Worm (Caenorhabditis elegans): Measurements from ENCODE around the gene scc-3.

The scc-3 gene

DNA sequence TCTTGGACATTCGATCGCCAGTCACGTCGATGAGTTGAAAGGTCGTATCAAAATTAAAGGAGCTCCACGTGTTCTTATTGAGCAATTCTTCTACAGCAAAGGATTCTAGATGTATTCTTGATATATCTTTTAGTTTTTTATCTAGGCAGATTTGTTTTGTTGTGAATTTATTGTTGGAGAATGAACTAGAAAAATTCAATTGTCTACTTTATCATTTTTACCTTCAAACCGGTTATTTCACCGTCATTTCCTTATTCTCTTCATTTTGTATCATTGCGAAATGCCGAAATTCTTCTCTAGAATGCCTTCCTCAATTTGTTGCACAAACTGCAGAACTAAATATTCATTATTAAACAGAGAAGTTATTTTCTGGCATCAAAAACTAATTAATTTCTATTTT lies 34.5 kb upstream of the scc-3 start, which contains the start of gene R11D1.10:
Gene R11D1.10, plus strand, starts transcription at position 301 of the 400 bp plus-strand sequence.
- TF ChIP-seq nhr-237 (tag; optimal IDR thresholded peaks at IDR 0.05): no peak
- no peak for TF ChIP-seq mab-5 (tag; optimal IDR thresholded peaks at IDR 0.05)
- no peak for TF ChIP-seq unc-62 (GFP tag; optimal IDR thresholded peaks at IDR 0.05)
- TF ChIP-seq egl-27 (tag; optimal IDR thresholded peaks at IDR 0.05): no peak
- TF ChIP-seq sma-9 (GFP tag; optimal IDR thresholded peaks at IDR 0.05): no peak
- TF ChIP-seq sma-9 (tag; optimal IDR thresholded peaks at IDR 0.05): no peak
- TF ChIP-seq fos-1 (tag; optimal IDR thresholded peaks at IDR 0.05): no peak
- TF ChIP-seq nhr-25 (tag; optimal IDR thresholded peaks at IDR 0.05): no peak
- TF ChIP-seq ceh-82 (tag; optimal IDR thresholded peaks at IDR 0.05): no peak
- no peak for TF ChIP-seq lin-13 (GFP tag; optimal IDR thresholded peaks at IDR 0.05)

DNA sequence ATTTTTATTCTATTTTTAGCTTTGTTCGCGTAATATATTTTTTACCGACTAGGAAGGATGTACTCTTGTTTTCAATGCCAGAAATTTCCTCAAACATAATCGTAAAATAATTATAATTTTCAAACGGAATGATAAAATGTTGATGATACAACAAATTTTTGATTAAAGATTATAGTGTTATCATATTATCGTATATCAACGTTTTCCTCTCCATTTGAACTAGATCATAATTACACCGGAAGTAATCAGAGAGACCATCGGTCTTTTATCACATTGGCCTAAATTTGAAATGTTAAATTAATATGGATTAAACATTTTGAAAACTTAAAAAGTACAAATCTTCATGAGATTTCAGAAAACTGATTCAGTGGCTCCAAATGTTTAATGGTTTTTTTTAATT lies 31.0 kb upstream of the scc-3 start:
- TF ChIP-seq blmp-1 (tag; optimal IDR thresholded peaks at IDR 0.05; ENCODE audit: insufficient read depth) (no peak), fos-1 (tag; optimal IDR thresholded peaks at IDR 0.05) (peak; percentile 62), lin-13 (GFP tag; optimal IDR thresholded peaks at IDR 0.05) (no peak), sma-9 (GFP tag; optimal IDR thresholded peaks at IDR 0.05) (peak; percentile 46), sma-9 (tag; optimal IDR thresholded peaks at IDR 0.05) (no peak), crh-2 (tag; optimal IDR thresholded peaks at IDR 0.05) (peak; percentile 18)

DNA sequence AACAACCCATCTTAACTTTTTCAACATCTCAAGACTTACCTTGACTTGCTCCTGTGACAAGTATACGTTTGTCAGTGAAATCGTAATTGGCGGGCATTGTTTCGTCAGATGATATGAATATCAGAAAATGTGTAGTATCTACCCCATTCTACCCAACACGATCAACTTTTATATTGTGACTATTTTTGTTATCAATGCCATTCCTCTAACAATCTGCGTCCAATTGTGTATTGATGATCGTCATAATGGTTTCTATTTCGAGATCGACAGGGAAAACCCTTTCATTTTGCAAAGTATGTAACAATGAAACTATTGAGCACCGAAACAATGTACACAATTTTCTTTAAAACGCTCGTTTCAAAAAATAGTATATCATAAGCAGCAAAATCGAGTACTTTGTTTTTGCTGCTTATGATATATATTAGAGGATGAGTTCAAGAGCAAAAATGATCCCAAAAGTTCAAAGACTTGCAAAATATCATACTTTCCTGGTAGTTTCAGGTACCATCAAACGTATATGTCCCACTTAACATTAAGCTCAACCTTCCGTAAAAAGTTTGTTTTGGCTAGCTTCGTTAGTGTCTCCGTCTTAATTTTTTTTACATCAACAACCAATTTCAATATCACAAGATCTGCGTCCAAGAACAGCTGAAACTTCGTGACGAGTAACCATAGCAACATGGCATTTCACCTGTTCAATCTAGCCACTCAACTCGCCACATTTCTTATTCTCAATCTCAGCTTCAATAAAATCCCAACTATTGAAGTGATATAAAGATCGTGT lies 30.1 kb upstream of the scc-3 start, which contains the start of the genes dhs-21 and xbx-9:
Gene dhs-21, minus strand, starts transcription at position 181 of the 784 bp plus-strand sequence.
Gene xbx-9, plus strand, starts transcription at position 734 of the 784 bp plus-strand sequence.
- TF ChIP-seq skn-1 (tag; optimal IDR thresholded peaks at IDR 0.05): no peak
- TF ChIP-seq nhr-129 (tag; optimal IDR thresholded peaks at IDR 0.05): peak; percentile 87
- peak; percentile 11 for TF ChIP-seq sma-3 (GFP tag; optimal IDR thresholded peaks at IDR 0.05)
- TF ChIP-seq sma-9 (GFP tag; optimal IDR thresholded peaks at IDR 0.05): peak; percentile 50
- no peak for TF ChIP-seq sma-9 (tag; optimal IDR thresholded peaks at IDR 0.05)
- TF ChIP-seq fos-1 (tag; optimal IDR thresholded peaks at IDR 0.05): peak; percentile 59
- no peak for TF ChIP-seq Y55F3AM.14 (GFP tag; optimal IDR thresholded peaks at IDR 0.05)

DNA sequence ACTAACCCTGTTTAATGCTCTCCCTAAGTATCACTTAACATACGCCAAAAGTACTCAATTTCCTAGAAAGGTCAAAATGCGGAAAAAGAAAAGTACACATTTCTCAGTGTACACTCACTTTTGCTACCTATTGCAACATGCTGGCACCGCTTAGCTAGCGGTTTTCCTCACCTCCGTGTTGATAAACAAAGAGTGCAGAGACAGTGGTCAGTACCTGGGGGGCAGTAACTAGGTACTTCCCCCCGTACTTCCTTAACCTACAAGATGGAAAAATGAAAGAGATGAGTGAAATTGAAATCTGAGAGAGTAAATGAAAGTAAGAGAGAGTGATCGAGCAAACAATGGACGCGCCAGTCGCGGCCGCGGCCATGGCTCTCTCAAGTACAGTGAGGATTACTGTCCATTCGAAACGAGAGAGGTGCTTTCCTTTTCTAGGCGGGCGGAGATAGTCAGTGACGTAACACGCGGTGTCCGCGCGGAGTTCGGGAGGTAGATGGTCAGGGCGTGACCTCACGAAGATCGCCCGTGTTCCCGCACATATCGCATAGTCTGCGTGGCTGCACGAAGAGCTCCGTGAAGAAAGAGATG lies 27.5 kb upstream of the scc-3 start, which contains the start of gene cky-1:
Gene cky-1, plus strand, starts transcription at position 538 of the 588 bp plus-strand sequence.
- TF ChIP-seq unc-55 (GFP tag; optimal IDR thresholded peaks at IDR 0.05) (no peak), peb-1 (tag; optimal IDR thresholded peaks at IDR 0.05) (peak; percentile 71)

ce11 chrV:12741684-12742083 lies 22.1 kb upstream of the scc-3 start, which contains the start of gene hrg-7:
TSS of gene hrg-7 (plus strand) at chrV:12742041.
- TF ChIP-seq nhr-77 (tag; optimal IDR thresholded peaks at IDR 0.05): no peak
- TF ChIP-seq aly-2 (tag; optimal IDR thresholded peaks at IDR 0.05): no peak
- TF ChIP-seq elt-1 (tag; optimal IDR thresholded peaks at IDR 0.05): no peak
- peak; percentile 8 for TF ChIP-seq gmeb-1 (tag; optimal IDR thresholded peaks at IDR 0.05)
- no peak for TF ChIP-seq lin-13 (GFP tag; optimal IDR thresholded peaks at IDR 0.05)
- TF ChIP-seq ceh-82 (tag; optimal IDR thresholded peaks at IDR 0.05): no peak
- TF ChIP-seq crh-2 (tag; optimal IDR thresholded peaks at IDR 0.05): peak; percentile 70
- TF ChIP-seq mdl-1 (tag; optimal IDR thresholded peaks at IDR 0.05): no peak
- TF ChIP-seq sma-3 (GFP tag; optimal IDR thresholded peaks at IDR 0.05): no peak
- TF ChIP-seq sma-9 (GFP tag; optimal IDR thresholded peaks at IDR 0.05): peak; percentile 54
- no peak for TF ChIP-seq sma-9 (tag; optimal IDR thresholded peaks at IDR 0.05)
- no peak for TF ChIP-seq nhr-11 (tag; optimal IDR thresholded peaks at IDR 0.05)
- no peak for TF ChIP-seq mbf-1 (tag; optimal IDR thresholded peaks at IDR 0.05)
- no peak for TF ChIP-seq peb-1 (tag; optimal IDR thresholded peaks at IDR 0.05)
- TF ChIP-seq unc-55 (GFP tag; optimal IDR thresholded peaks at IDR 0.05): no peak
- peak; percentile 96 for TF ChIP-seq nhr-129 (tag; optimal IDR thresholded peaks at IDR 0.05)
- TF ChIP-seq fos-1 (tag; optimal IDR thresholded peaks at IDR 0.05): peak; percentile 82
- TF ChIP-seq snpc-4 (tag; optimal IDR thresholded peaks at IDR 0.05): no peak

- TF ChIP-seq crh-2 (tag; optimal IDR thresholded peaks at IDR 0.05) (no peak), nhr-11 (tag; optimal IDR thresholded peaks at IDR 0.05) (no peak), C34F6.9 (tag; optimal IDR thresholded peaks at IDR 0.05) (no peak), unc-62 (GFP tag; optimal IDR thresholded peaks at IDR 0.05) (no peak), ztf-4 (tag; optimal IDR thresholded peaks at IDR 0.05) (no peak), nhr-129 (tag; optimal IDR thresholded peaks at IDR 0.05) (no peak), snpc-4 (tag; optimal IDR thresholded peaks at IDR 0.05) (no peak), nhr-12 (tag; optimal IDR thresholded peaks at IDR 0.05) (no peak), R02D3.7 (tag; optimal IDR thresholded peaks at IDR 0.05) (no peak), nhr-25 (tag; optimal IDR thresholded peaks at IDR 0.05) (no peak), blmp-1 (tag; optimal IDR thresholded peaks at IDR 0.05; ENCODE audit: insufficient read depth) (no peak), lin-11 (tag; optimal IDR thresholded peaks at IDR 0.05) (no peak), skn-1 (tag; optimal IDR thresholded peaks at IDR 0.05) (no peak), ceh-16 (tag; optimal IDR thresholded peaks at IDR 0.05) (no peak)
These were observed 19.8 kb upstream of the scc-3 start for ce11 chrV:12743778-12744502.
